Fruit fly (Drosophila melanogaster): ENCODE measurements around the gene Fum1.

DNA sequence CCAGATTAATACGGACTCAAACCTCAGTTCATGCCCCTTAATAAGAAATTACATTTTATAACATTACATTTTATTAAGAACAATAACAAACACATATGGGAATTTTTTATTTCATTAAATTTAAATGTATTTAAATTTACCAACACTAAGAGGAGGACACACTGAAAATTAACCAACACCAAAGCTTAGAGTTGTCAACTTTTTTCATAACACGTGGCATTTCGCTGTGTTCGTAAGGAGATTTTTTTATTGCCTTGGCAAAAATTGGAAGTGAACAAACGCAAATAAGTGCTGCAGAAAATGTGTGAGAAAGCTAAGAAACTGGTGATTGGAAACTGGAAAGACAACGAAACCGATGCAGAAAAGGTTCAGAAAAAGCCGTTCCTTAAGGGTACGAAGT is 44.6 kb upstream of the Fum1 start, which contains the start of gene CG14443:
- TF ChIP-seq CG16779 (tag; optimal IDR thresholded peaks at IDR 0.05), result no peak
- no peak for TF ChIP-seq CG6808 (GFP tag; optimal IDR thresholded peaks at IDR 0.05)
- TF ChIP-seq Sox14 (GFP tag; optimal IDR thresholded peaks at IDR 0.05), result no peak
- no peak for TF ChIP-seq Blimp-1 (GFP tag; optimal IDR thresholded peaks at IDR 0.05)
- no peak for TF ChIP-seq CG8319 (GFP tag; optimal IDR thresholded peaks at IDR 0.05)
- TF ChIP-seq OdsH (GFP tag; optimal IDR thresholded peaks at IDR 0.05), result no peak
- TF ChIP-seq esn (GFP tag; optimal IDR thresholded peaks at IDR 0.05), result no peak
- no peak for TF ChIP-seq Smox (GFP tag; optimal IDR thresholded peaks at IDR 0.05)
